Fruit fly (Drosophila melanogaster): ENCODE measurements around the gene CG34398.
A peak's percentile ranks its signal among the peaks of the same experiment; 100 is the strongest.

CG34398 gene

dm6 chr2L:8857752-8858151 lies 40.8 kb upstream of the CG34398 start:
- TF ChIP-seq EcR (GFP tag; optimal IDR thresholded peaks at IDR 0.05) = peak; percentile 59
- TF ChIP-seq CG12605 (GFP tag; IDR thresholded peaks at IDR 0.05) = no peak
- no peak for TF ChIP-seq CG8301 (tag; optimal IDR thresholded peaks at IDR 0.05)
- no peak for TF ChIP-seq D1 (tag; optimal IDR thresholded peaks at IDR 0.05)
- TF ChIP-seq CG13204 (GFP tag; optimal IDR thresholded peaks at IDR 0.05) = peak; percentile 47

- TF ChIP-seq CG12605 (GFP tag; IDR thresholded peaks at IDR 0.05) (no peak), Ets98B (GFP tag; IDR thresholded peaks at IDR 0.05) (no peak), gl (tag; optimal IDR thresholded peaks at IDR 0.05) (no peak), CG8301 (tag; optimal IDR thresholded peaks at IDR 0.05) (no peak), rn (GFP tag; IDR thresholded peaks at IDR 0.05) (no peak), CG17806 (tag; optimal IDR thresholded peaks at IDR 0.05) (no peak), CG34367 (tag; optimal IDR thresholded peaks at IDR 0.05) (no peak), fd96Ca (GFP tag; IDR thresholded peaks at IDR 0.05) (no peak), CG9948 (tag; optimal IDR thresholded peaks at IDR 0.05) (no peak)
Observed at dm6 chr2L:8859839-8860238, 38.7 kb upstream of the CG34398 start.

DNA sequence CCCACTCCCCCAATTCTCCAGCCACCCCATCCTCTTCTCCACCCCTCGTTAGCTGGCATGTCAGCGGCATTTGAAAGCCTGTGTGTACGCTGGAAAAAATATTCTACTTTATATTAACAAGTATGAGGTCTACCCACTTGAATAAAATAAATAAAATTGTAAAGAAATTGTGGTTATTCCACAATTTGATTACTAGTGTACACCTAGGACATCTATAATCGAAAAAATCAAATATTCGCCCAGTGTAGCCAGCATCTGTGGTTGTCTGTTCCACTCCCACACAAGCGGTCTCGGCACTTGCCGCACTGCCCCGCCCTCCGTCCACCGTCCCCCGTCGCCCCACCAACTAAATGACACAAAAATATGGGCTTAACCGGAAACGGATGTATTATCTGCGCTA lies 37.8 kb upstream of the CG34398 start:
- TF ChIP-seq fd96Ca (GFP tag; IDR thresholded peaks at IDR 0.05) (peak; percentile 68), CG14655 (GFP tag; optimal IDR thresholded peaks at IDR 0.05) (peak; percentile 61), Snoo (tag; optimal IDR thresholded peaks at IDR 0.05) (peak; percentile 58), D1 (tag; optimal IDR thresholded peaks at IDR 0.05) (no peak), Pif1B (GFP tag; optimal IDR thresholded peaks at IDR 0.05) (peak; percentile 20), CG8301 (tag; optimal IDR thresholded peaks at IDR 0.05) (peak; percentile 37), Pif1A (GFP tag; optimal IDR thresholded peaks at IDR 0.05) (peak; percentile 37), CG4496 (GFP tag; IDR thresholded peaks at IDR 0.05) (no peak; the same call in 2 of the 3 replicates), rn (GFP tag; IDR thresholded peaks at IDR 0.05) (peak; percentile 30; the same call in 1 of the 2 replicates), EcR (GFP tag; optimal IDR thresholded peaks at IDR 0.05) (no peak), CG8159 (tag; optimal IDR thresholded peaks at IDR 0.05) (peak; percentile 63), CG9948 (tag; optimal IDR thresholded peaks at IDR 0.05) (peak; percentile 45), gl (tag; optimal IDR thresholded peaks at IDR 0.05) (peak; percentile 5), CG15710 (tag; optimal IDR thresholded peaks at IDR 0.05) (peak; percentile 45)

- TF ChIP-seq fd96Ca (GFP tag; IDR thresholded peaks at IDR 0.05) = no peak
- TF ChIP-seq Pif1A (GFP tag; optimal IDR thresholded peaks at IDR 0.05) = no peak
- TF ChIP-seq rn (GFP tag; IDR thresholded peaks at IDR 0.05) = no peak
- no peak for TF ChIP-seq CG17806 (tag; optimal IDR thresholded peaks at IDR 0.05)
- no peak for TF ChIP-seq Pif1B (GFP tag; optimal IDR thresholded peaks at IDR 0.05)
- TF ChIP-seq CG14655 (GFP tag; optimal IDR thresholded peaks at IDR 0.05) = no peak
- TF ChIP-seq CG10348 (GFP tag; IDR thresholded peaks at IDR 0.05) = no peak
- no peak for TF ChIP-seq EcR (GFP tag; optimal IDR thresholded peaks at IDR 0.05)
- no peak for TF ChIP-seq CG15710 (tag; optimal IDR thresholded peaks at IDR 0.05)
- TF ChIP-seq Snoo (tag; optimal IDR thresholded peaks at IDR 0.05) = no peak
- TF ChIP-seq Ets98B (GFP tag; IDR thresholded peaks at IDR 0.05) = no peak
- TF ChIP-seq CG4496 (GFP tag; IDR thresholded peaks at IDR 0.05) = no peak
- no peak for TF ChIP-seq CG13204 (GFP tag; optimal IDR thresholded peaks at IDR 0.05)
Observed at dm6 chr2L:8862476-8862875, 36.1 kb upstream of the CG34398 start, which contains the start of gene CG32986. TSS of gene CG32986 (plus strand) at chr2L:8862776.

DNA sequence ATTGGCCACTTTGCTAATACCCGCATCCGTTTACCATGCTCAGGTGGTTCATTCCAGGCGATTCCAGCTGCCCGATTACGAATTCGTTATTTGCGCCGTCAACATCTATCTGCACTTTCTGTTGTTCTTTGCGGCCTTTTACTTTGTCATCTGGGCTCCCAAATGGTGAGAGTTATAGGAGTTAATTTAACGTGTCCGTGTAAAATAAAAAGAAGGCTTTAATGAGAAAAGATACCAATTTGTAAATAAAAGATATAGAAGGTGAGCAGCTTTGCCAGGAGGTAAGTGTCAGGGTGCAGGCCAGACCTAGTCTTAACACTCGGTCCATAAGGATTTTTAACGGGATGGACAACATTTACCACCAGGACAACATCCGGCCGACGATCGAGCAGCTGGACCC lies 35.1 kb upstream of the CG34398 start, which contains the start of gene CG32987:
Gene CG32987, plus strand, starts transcription at position 301 of the 400 bp plus-strand sequence.
- TF ChIP-seq Ets98B (GFP tag; IDR thresholded peaks at IDR 0.05) (no peak), CG14655 (GFP tag; optimal IDR thresholded peaks at IDR 0.05) (no peak), CG15710 (tag; optimal IDR thresholded peaks at IDR 0.05) (no peak), Snoo (tag; optimal IDR thresholded peaks at IDR 0.05) (no peak), D1 (tag; optimal IDR thresholded peaks at IDR 0.05) (no peak), CG32121 (GFP tag; IDR thresholded peaks at IDR 0.05) (no peak), fd96Ca (GFP tag; IDR thresholded peaks at IDR 0.05) (no peak)

DNA sequence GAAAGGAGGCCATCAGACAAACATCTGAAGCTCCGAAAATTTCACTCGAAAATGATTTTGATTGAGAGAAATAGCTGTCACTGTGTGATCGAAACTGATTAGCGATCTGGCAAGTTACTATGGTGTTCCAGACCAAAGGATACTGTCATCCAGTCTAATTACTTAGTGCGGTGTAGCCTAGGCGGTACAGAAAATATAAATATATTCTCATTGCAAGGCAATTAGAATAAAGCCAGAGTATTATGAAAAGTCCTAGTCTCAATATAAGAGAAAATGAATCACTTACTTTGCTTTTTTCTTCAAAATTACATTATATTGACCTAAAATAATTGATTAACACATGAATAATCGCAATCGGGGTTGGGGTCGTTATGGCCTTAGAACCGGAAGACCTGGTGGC lies 34.0 kb upstream of the CG34398 start, which contains the start of gene CG32988:
Gene CG32988, plus strand, starts transcription at position 301 of the 400 bp plus-strand sequence.
- TF ChIP-seq CG12605 (GFP tag; IDR thresholded peaks at IDR 0.05) (no peak), EcR (GFP tag; optimal IDR thresholded peaks at IDR 0.05) (no peak)

- no peak for TF ChIP-seq gl (tag; optimal IDR thresholded peaks at IDR 0.05)
- no peak for TF ChIP-seq rn (GFP tag; IDR thresholded peaks at IDR 0.05)
- TF ChIP-seq Snoo (tag; optimal IDR thresholded peaks at IDR 0.05) = no peak
- TF ChIP-seq Pif1A (GFP tag; optimal IDR thresholded peaks at IDR 0.05) = no peak
- TF ChIP-seq Ets98B (GFP tag; IDR thresholded peaks at IDR 0.05) = no peak
- no peak for TF ChIP-seq CG13204 (GFP tag; optimal IDR thresholded peaks at IDR 0.05)
- no peak for TF ChIP-seq CG12605 (GFP tag; IDR thresholded peaks at IDR 0.05)
- TF ChIP-seq EcR (GFP tag; optimal IDR thresholded peaks at IDR 0.05) = no peak
- no peak for TF ChIP-seq CG8301 (tag; optimal IDR thresholded peaks at IDR 0.05)
- no peak for TF ChIP-seq CG4496 (GFP tag; IDR thresholded peaks at IDR 0.05)
- TF ChIP-seq fd96Ca (GFP tag; IDR thresholded peaks at IDR 0.05) = no peak
- TF ChIP-seq CG17806 (tag; optimal IDR thresholded peaks at IDR 0.05) = no peak
- no peak for TF ChIP-seq D1 (tag; optimal IDR thresholded peaks at IDR 0.05)
- no peak for TF ChIP-seq CG9948 (tag; optimal IDR thresholded peaks at IDR 0.05)
- no peak for TF ChIP-seq CG8159 (tag; optimal IDR thresholded peaks at IDR 0.05)
- TF ChIP-seq CG32121 (GFP tag; IDR thresholded peaks at IDR 0.05) = no peak
- TF ChIP-seq CG34367 (tag; optimal IDR thresholded peaks at IDR 0.05) = no peak
- TF ChIP-seq CG14655 (GFP tag; optimal IDR thresholded peaks at IDR 0.05) = no peak
- no peak for TF ChIP-seq CG10348 (GFP tag; IDR thresholded peaks at IDR 0.05)
- TF ChIP-seq Pif1B (GFP tag; optimal IDR thresholded peaks at IDR 0.05) = no peak
Observed at dm6 chr2L:8865550-8865949, 33.0 kb upstream of the CG34398 start, which contains the start of gene CG32983. TSS of gene CG32983 (plus strand) at chr2L:8865850.

Data from whole organism, pupa.